Worm (Caenorhabditis elegans) whole organism, late embryonic: ENCODE data around the gene tag-243.

Experiments used
- ama-1 ChIP-seq: fragments of 150-350 bp; optimal IDR thresholded peaks from 2 replicates; lab custom pipeline; 2014
- ceh-22 ChIP-seq: sonication (generic microtip); optimal IDR thresholded peaks from 2 replicates; lab custom pipeline; 2017; ENCODE audit warnings: missing biosample characterization, missing genetic modification characterization
- ceh-31 ChIP-seq: sonication (generic microtip); optimal IDR thresholded peaks from 2 replicates; lab custom pipeline; 2016; ENCODE audit warnings: missing genetic modification characterization, missing compliant biosample characterization
- dve-1 ChIP-seq: sonication (generic microtip); optimal IDR thresholded peaks from 2 replicates; lab custom pipeline; 2017; ENCODE audit warnings: antibody characterized with exemption, mild to moderate bottlenecking, missing genetic modification characterization, missing compliant biosample characterization
- hlh-30 ChIP-seq: sonication (generic microtip); optimal IDR thresholded peaks from 2 replicates; lab custom pipeline; 2017; ENCODE audit warnings: antibody characterized with exemption, missing genetic modification characterization, missing compliant biosample characterization; ENCODE audit not compliant: insufficient read depth
- lim-6 ChIP-seq: sonication (generic microtip); optimal IDR thresholded peaks from 2 replicates; lab custom pipeline; 2016; ENCODE audit warnings: missing genetic modification characterization, missing compliant biosample characterization
- nhr-11 ChIP-seq: fragments of 150-350 bp; optimal IDR thresholded peaks from 2 replicates; lab custom pipeline; 2014; ENCODE audit warnings: missing biosample characterization, missing genetic modification characterization
- npax-4 ChIP-seq: sonication (generic microtip); optimal IDR thresholded peaks from 2 replicates; lab custom pipeline; 2016; ENCODE audit warnings: missing genetic modification characterization, missing compliant biosample characterization
- pha-4 ChIP-seq: fragments of 150-350 bp; optimal IDR thresholded peaks from 2 replicates; lab custom pipeline; 2018; ENCODE audit warnings: missing biosample characterization, missing genetic modification reagents, missing genetic modification characterization
- sox-2 ChIP-seq: fragments of 200-800 bp; sonication (Bioruptor generic); IDR thresholded peaks from 2 replicates; pipeline ENCODE4 v1.3.6; 2022; ENCODE audit warnings: missing genetic modification reagents, missing genetic modification characterization, missing compliant biosample characterization

DNA sequence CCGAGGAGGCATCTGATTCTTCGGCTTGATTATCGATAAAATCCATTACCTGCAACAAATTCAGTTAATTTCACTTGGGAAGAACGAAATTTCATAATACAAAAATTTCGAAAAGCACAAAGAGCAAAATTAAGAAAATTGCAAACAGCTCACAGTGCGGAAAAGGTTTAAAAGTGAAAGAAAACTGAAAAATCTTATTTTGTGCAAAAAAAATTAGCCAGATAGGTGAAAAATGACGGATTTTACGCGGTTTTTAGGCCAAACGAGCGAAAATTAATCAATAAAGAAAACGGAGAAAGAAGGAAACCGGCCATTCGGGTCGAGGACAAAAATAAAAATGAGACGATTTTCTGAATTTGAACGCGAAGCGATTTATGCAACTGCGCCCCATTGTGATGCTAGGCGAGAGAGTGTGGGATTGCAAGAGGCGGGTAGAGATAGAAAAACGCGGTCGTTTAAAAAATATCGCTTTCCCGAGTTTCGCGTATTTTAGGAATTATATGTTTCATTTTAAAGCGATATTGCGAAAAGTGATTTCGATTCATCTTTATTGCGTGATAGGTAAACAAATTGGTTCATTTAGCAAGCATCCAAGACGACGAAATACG lies 32.5 kb upstream of the tag-243 start, which contains the start of gene emb-5:
- TF ChIP-seq hlh-30 (tag; lab: Kevin White, UChicago) (no peak), dve-1 (peak; percentile 22), ama-1 (lab: Kevin White, UChicago) (no peak), lim-6 (tag; lab: Kevin White, UChicago) (no peak), sox-2 (peak; percentile 29; the same call in 1 of the 2 replicates), pha-4 (no peak), nhr-11 (tag; lab: Kevin White, UChicago) (no peak), ceh-22 (no peak), npax-4 (tag; lab: Kevin White, UChicago) (no peak), ceh-31 (tag; lab: Kevin White, UChicago) (peak; percentile 42)
